Worm (Caenorhabditis elegans): ENCODE data around the gene chmp-7.

Gene chmp-7

ce11 chrII:9062261-9062948 lies 7.6 kb downstream of the chmp-7 start:
- TF ChIP-seq dmd-8 (GFP tag; IDR thresholded peaks at IDR 0.05), result no peak
- peak in 1 of 2 experiments; percentile 12 for TF ChIP-seq unc-62 (GFP tag; optimal IDR thresholded peaks at IDR 0.05 in 1 of 2)
- no peak for TF ChIP-seq unc-62 (tag; optimal IDR thresholded peaks at IDR 0.05)
- no peak for TF ChIP-seq daf-16 (GFP tag; optimal IDR thresholded peaks at IDR 0.05)
- peak; percentile 10 for TF ChIP-seq daf-16 (tag; optimal IDR thresholded peaks at IDR 0.05)

- TF ChIP-seq mep-1 (tag; optimal IDR thresholded peaks at IDR 0.05) (peak; percentile 20), ama-1 (optimal IDR thresholded peaks at IDR 0.05) (peak; percentile 13), ceh-44 (GFP tag; IDR thresholded peaks at IDR 0.05) (no peak), lin-29 (GFP tag; IDR thresholded peaks at IDR 0.05) (no peak), tag-97 (GFP tag; IDR thresholded peaks at IDR 0.05) (no peak), set-16 (GFP tag; IDR thresholded peaks at IDR 0.05) (no peak), snpc-4 (tag; optimal IDR thresholded peaks at IDR 0.05) (no peak), rbr-2 (tag; optimal IDR thresholded peaks at IDR 0.05) (no peak), D1046.2 (GFP tag; IDR thresholded peaks at IDR 0.05) (no peak), lsy-2 (tag; optimal IDR thresholded peaks at IDR 0.05) (peak in 1 of 2 experiments; percentile 44), nhr-6 (tag; optimal IDR thresholded peaks at IDR 0.05) (peak; percentile 53), nhr-42 (GFP tag; IDR thresholded peaks at IDR 0.05) (no peak), spr-3 (GFP tag; optimal IDR thresholded peaks at IDR 0.05) (no peak), F26F4.8 (GFP tag; conservative IDR thresholded peaks at IDR 0.05) (no peak), F37D6.2 (tag; optimal IDR thresholded peaks at IDR 0.05) (no peak), daf-8 (GFP tag; IDR thresholded peaks at IDR 0.05) (no peak), ZK546.5 (tag; optimal IDR thresholded peaks at IDR 0.05) (no peak), unc-39 (tag; optimal IDR thresholded peaks at IDR 0.05) (no peak), lin-39 (tag; optimal IDR thresholded peaks at IDR 0.05) (no peak), nhr-25 (tag; optimal IDR thresholded peaks at IDR 0.05; ENCODE audit: borderline replicate concordance, insufficient read depth) (no peak)
These were observed 8.6 kb downstream of the chmp-7 start for ce11 chrII:9063350-9063749.

ce11 chrII:9064437-9064836 lies 9.7 kb downstream of the chmp-7 start:
- TF ChIP-seq unc-62 (GFP tag; optimal IDR thresholded peaks at IDR 0.05 in 1 of 2), result peak in 1 of 2 experiments; percentile 80
- no peak for TF ChIP-seq unc-62 (tag; optimal IDR thresholded peaks at IDR 0.05)
- no peak for TF ChIP-seq aha-1 (tag)

- TF ChIP-seq duxl-1 (tag; optimal IDR thresholded peaks at IDR 0.05; ENCODE audit: poor library complexity), result no peak
- TF ChIP-seq ctbp-1 (GFP tag; IDR thresholded peaks at IDR 0.05), result no peak
- TF ChIP-seq unc-62 (GFP tag; optimal IDR thresholded peaks at IDR 0.05 in 1 of 2), result peak in 1 of 2 experiments; percentile 6
- no peak for TF ChIP-seq unc-62 (tag; optimal IDR thresholded peaks at IDR 0.05)
- no peak for TF ChIP-seq lin-1 (GFP tag; IDR thresholded peaks at IDR 0.05)
- TF ChIP-seq attf-4 (tag; optimal IDR thresholded peaks at IDR 0.05), result no peak
- no peak for TF ChIP-seq tag-97 (GFP tag; IDR thresholded peaks at IDR 0.05)
- TF ChIP-seq pha-4 (GFP tag; IDR thresholded peaks at IDR 0.05), result no peak
- no peak for TF ChIP-seq pha-4 (tag; optimal IDR thresholded peaks at IDR 0.05)
- peak; percentile 72 for TF ChIP-seq set-16 (GFP tag; IDR thresholded peaks at IDR 0.05)
- no peak for TF ChIP-seq unc-130 (GFP tag; optimal IDR thresholded peaks at IDR 0.05)
- TF ChIP-seq nhr-41 (GFP tag; IDR thresholded peaks at IDR 0.05), result no peak
- TF ChIP-seq dmd-9 (GFP tag; IDR thresholded peaks at IDR 0.05), result 0 out of 2 replicates have a peak, but pooled peaks have one; percentile 5
- TF ChIP-seq unc-39 (tag; optimal IDR thresholded peaks at IDR 0.05), result no peak
- TF ChIP-seq spr-1 (tag; optimal IDR thresholded peaks at IDR 0.05), result no peak
- TF ChIP-seq nhr-48 (tag; optimal IDR thresholded peaks at IDR 0.05), result no peak
- TF ChIP-seq T20F7.1 (GFP tag; optimal IDR thresholded peaks at IDR 0.05), result no peak
- TF ChIP-seq lin-13 (GFP tag; optimal IDR thresholded peaks at IDR 0.05), result no peak
- no peak for TF ChIP-seq F37D6.2 (tag; optimal IDR thresholded peaks at IDR 0.05)
- no peak for TF ChIP-seq fkh-10 (GFP tag; optimal IDR thresholded peaks at IDR 0.05)
- TF ChIP-seq skn-1 (tag; optimal IDR thresholded peaks at IDR 0.05), result no peak
These were observed 15.1 kb downstream of the chmp-7 start for ce11 chrII:9069836-9070235.

Measured in whole organism, L4 larva.